Worm (Caenorhabditis elegans) whole organism, L3 larva: ENCODE data around the gene pfkb-1.2.

ENCODE experiments used
- R02D3.7 ChIP-seq: fragments of 150-350 bp; optimal IDR thresholded peaks from 2 replicates; lab custom pipeline; 2014; ENCODE audit warnings: missing biosample characterization, missing genetic modification characterization
- ama-1 ChIP-seq: fragments of 150-350 bp; optimal IDR thresholded peaks from 2 replicates; lab custom pipeline; 2018
- ceh-9 ChIP-seq: sonication (generic microtip); optimal IDR thresholded peaks from 2 replicates; lab custom pipeline; 2018; ENCODE audit warnings: missing biosample characterization, missing genetic modification characterization
- egl-27 ChIP-seq: sonication (generic microtip); optimal IDR thresholded peaks from 4 replicates; lab custom pipeline; 2017; ENCODE audit warnings: missing biosample characterization, missing genetic modification reagents, missing genetic modification characterization
- lsy-12 ChIP-seq: sonication (generic microtip); optimal IDR thresholded peaks from 2 replicates; lab custom pipeline; 2016; ENCODE audit warnings: mild to moderate bottlenecking, missing genetic modification characterization, missing compliant biosample characterization
- nhr-28 ChIP-seq: fragments of 150-350 bp; optimal IDR thresholded peaks from 2 replicates; lab custom pipeline; 2014; ENCODE audit warnings: missing biosample characterization, missing genetic modification characterization
- nhr-43 ChIP-seq: sonication (generic microtip); optimal IDR thresholded peaks from 2 replicates; lab custom pipeline; 2016; ENCODE audit warnings: mild to moderate bottlenecking, missing genetic modification characterization, missing compliant biosample characterization; ENCODE audit not compliant: poor library complexity, severe bottlenecking
- nhr-77 ChIP-seq: fragments of 150-350 bp; optimal IDR thresholded peaks from 2 replicates; lab custom pipeline; 2014; ENCODE audit warnings: missing biosample characterization, missing genetic modification characterization
- pha-4 ChIP-seq: fragments of 150-350 bp; optimal IDR thresholded peaks from 2 replicates; lab custom pipeline; 2014; ENCODE audit warnings: missing biosample characterization, missing genetic modification reagents, missing genetic modification characterization
- skn-1 ChIP-seq: fragments of 150-350 bp; optimal IDR thresholded peaks from 2 replicates; lab custom pipeline; 2014; ENCODE audit warnings: missing biosample characterization, missing genetic modification characterization
- snpc-4 ChIP-seq: fragments of 150-350 bp; optimal IDR thresholded peaks from 2 replicates; lab custom pipeline; 2014; ENCODE audit warnings: missing biosample characterization, missing genetic modification characterization
- zag-1 ChIP-seq: fragments of 150-350 bp; optimal IDR thresholded peaks from 2 replicates; lab custom pipeline; 2014; ENCODE audit warnings: missing biosample characterization, missing genetic modification characterization
- ztf-11 ChIP-seq: fragments of 150-350 bp; optimal IDR thresholded peaks from 2 replicates; lab custom pipeline; 2014; ENCODE audit warnings: missing biosample characterization, missing genetic modification characterization

ce11 chrIV:5947555-5948151 lies 5.9 kb downstream of the pfkb-1.2 start, which contains the start of gene rps-25:
- TF ChIP-seq ceh-9 (tag; lab: Kevin White, UChicago), result no peak
- peak; percentile 18 for TF ChIP-seq R02D3.7 (tag; lab: Kevin White, UChicago)
- TF ChIP-seq zag-1 (tag; lab: Kevin White, UChicago), result no peak
- TF ChIP-seq lsy-12 (tag; lab: Kevin White, UChicago), result no peak
- TF ChIP-seq ztf-11 (tag; lab: Kevin White, UChicago), result no peak
- TF ChIP-seq ama-1 (lab: Kevin White, UChicago), result peak; percentile 16
- no peak for TF ChIP-seq nhr-43 (tag; lab: Kevin White, UChicago)
- no peak for TF ChIP-seq egl-27 (tag; lab: Kevin White, UChicago)
- TF ChIP-seq nhr-77, result no peak
- peak; percentile 82 for TF ChIP-seq pha-4 (tag; lab: Kevin White, UChicago)
- TF ChIP-seq skn-1 (tag; lab: Kevin White, UChicago), result peak; percentile 0
- TF ChIP-seq snpc-4 (tag; lab: Kevin White, UChicago), result peak; percentile 73
- TF ChIP-seq nhr-28, result no peak
